Fruit fly (Drosophila melanogaster) Kc167 (cell line): ENCODE results near the gene CG12093.

Experiments
- h ChIP-seq: fragments of >200 bp; optimal IDR thresholded peaks from 3 replicates; lab custom pipeline; 2018; ENCODE audit warnings: missing external identifiers
- ttk ChIP-seq: sonication (Bioruptor generic); optimal IDR thresholded peaks from 2 replicates; lab custom pipeline; 2017; ENCODE audit warnings: missing external identifiers

dm6 chr3L:2820275-2820674 is 46.5 kb upstream of the CG12093 start:
- TF ChIP-seq h (lab: Kevin White, UChicago) (no peak), ttk (lab: Kevin White, UChicago) (no peak)
